Fruit fly (Drosophila melanogaster): ENCODE results near the gene CalpB.

Gene CalpB

DNA sequence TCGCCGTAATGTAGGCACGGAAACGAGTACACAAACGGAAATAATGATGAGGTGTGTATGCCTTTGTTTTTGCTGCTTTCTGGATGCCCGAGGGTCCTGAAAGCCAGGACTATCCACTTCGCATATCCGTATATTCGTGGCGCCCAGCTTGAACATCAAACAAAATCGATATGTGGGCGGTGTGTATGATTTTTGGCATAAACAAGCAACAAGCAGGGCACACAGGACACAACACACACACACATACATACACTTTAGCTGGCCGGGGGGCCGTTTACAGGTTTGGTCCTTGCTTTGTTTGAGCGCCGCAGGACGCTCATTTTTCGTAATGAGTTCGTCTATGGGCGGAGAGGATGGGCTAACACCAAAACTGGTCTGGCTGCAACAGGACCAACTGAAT, 16.4 kb downstream of the CalpB start:
- no peak for TF ChIP-seq kay (GFP tag; ENCODE audit: borderline replicate concordance)
- TF ChIP-seq cnc (optimal IDR thresholded peaks at IDR 0.05), result no peak
- TF ChIP-seq Hr96 (GFP tag; optimal IDR thresholded peaks at IDR 0.05), result no peak
- no peak for TF ChIP-seq ovo (GFP tag; optimal IDR thresholded peaks at IDR 0.05)
- TF ChIP-seq cic (GFP tag; optimal IDR thresholded peaks at IDR 0.05), result no peak
- no peak for TF ChIP-seq Clk (GFP tag; optimal IDR thresholded peaks at IDR 0.05)
- no peak for TF ChIP-seq CG11617 (GFP tag; optimal IDR thresholded peaks at IDR 0.05)
- no peak for TF ChIP-seq CG7045 (GFP tag; optimal IDR thresholded peaks at IDR 0.05)
- TF ChIP-seq pad (GFP tag; optimal IDR thresholded peaks at IDR 0.05), result no peak
- TF ChIP-seq CG5204 (GFP tag; optimal IDR thresholded peaks at IDR 0.05), result no peak
- no peak for TF ChIP-seq toe (GFP tag; optimal IDR thresholded peaks at IDR 0.05)
- no peak for TF ChIP-seq CG33017 (tag; optimal IDR thresholded peaks at IDR 0.05)
- no peak for TF ChIP-seq bab1 (GFP tag; optimal IDR thresholded peaks at IDR 0.05)

DNA sequence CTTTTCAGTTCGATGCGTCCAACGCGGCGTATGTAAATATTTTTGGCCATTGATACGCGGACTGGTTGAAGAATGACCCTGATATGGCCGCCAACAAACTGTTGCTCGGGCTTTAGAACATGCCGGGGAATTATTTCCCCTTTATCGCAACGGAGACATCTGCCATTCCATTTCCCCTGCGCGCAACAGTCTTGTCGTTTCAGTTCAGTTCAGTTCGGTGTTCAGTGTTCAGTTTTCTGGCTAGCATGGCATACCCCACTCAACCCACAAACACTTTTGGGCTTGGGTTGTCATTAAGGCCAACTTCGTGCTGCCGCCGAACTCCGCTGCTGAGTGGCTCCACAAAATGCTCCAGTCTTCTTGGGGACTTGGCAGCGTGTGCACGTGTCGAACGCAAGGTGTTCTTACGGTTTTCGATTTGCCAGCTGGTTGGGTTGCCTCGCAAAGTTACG, 19.2 kb downstream of the CalpB start, which contains the start of gene bma:
Gene bma, plus strand, starts transcription at position 402 of the 452 bp plus-strand sequence.
- TF ChIP-seq cic (GFP tag; optimal IDR thresholded peaks at IDR 0.05) (no peak), pad (GFP tag; optimal IDR thresholded peaks at IDR 0.05) (peak; percentile 84), ovo (GFP tag; optimal IDR thresholded peaks at IDR 0.05) (no peak), kay (GFP tag; ENCODE audit: borderline replicate concordance) (no peak)

DNA sequence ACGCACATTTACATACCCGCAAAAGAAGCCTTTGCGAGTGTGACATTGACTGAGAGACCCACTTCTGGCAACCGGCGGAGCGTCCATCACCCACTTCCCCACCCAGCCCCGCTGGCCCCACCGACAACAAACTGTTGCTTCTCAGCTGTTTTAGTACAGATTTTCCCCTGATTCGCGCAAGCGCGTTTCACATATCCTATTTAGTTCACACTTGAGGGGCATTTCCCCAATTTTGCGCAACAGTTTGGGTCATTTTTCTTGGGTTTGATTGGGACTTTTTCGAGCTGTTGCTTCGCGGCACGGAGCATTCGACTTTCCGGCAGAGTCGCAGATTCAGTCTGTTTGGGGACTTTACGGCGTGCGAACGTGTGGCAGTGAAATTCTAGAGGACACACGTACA, 38.6 kb downstream of the CalpB start:
- TF ChIP-seq CG11617 (GFP tag; optimal IDR thresholded peaks at IDR 0.05) (no peak), ovo (GFP tag; optimal IDR thresholded peaks at IDR 0.05) (no peak), CG14711 (tag; optimal IDR thresholded peaks at IDR 0.05) (no peak), pad (GFP tag; optimal IDR thresholded peaks at IDR 0.05) (peak; percentile 95)

All from whole organism, adult.